Worm (Caenorhabditis elegans) whole organism, midembryonic: ENCODE results near the gene K09B3.1.

Experiments
- T22C8.4 ChIP-seq: fragments of 200-800 bp; sonication (Bioruptor generic); IDR thresholded peaks from 2 replicates; pipeline ENCODE4 v1.3.6; 2022; ENCODE audit warnings: missing genetic modification characterization, missing compliant biosample characterization
- cog-1 ChIP-seq: sonication (generic microtip); optimal IDR thresholded peaks from 2 replicates; lab custom pipeline; 2016; ENCODE audit warnings: missing genetic modification characterization, missing compliant biosample characterization
- flt-1 ChIP-seq: fragments of 200-800 bp; sonication (Bioruptor generic); IDR thresholded peaks from 2 replicates; pipeline ENCODE4 v1.3.6; 2022; ENCODE audit warnings: missing genetic modification characterization, missing compliant biosample characterization
- klf-2 ChIP-seq: fragments of 200-800 bp; sonication (Bioruptor generic); conservative IDR thresholded peaks from 2 replicates; pipeline ENCODE4 v1.3.6; 2022; ENCODE audit warnings: missing genetic modification reagents, missing genetic modification characterization, missing compliant biosample characterization
- med-1 ChIP-seq: sonication (generic microtip); optimal IDR thresholded peaks from 2 replicates; lab custom pipeline; 2017; ENCODE audit warnings: missing genetic modification characterization, mild to moderate bottlenecking, missing compliant biosample characterization, antibody characterized with exemption, missing genetic modification reagents; ENCODE audit not compliant: insufficient read depth
- ref-1 ChIP-seq: fragments of 200-800 bp; sonication (Bioruptor generic); conservative IDR thresholded peaks from 2 replicates; pipeline ENCODE4 v1.3.6; 2022; ENCODE audit warnings: missing genetic modification reagents, missing genetic modification characterization, missing compliant biosample characterization
- tab-1 ChIP-seq: fragments of 200-800 bp; sonication (Bioruptor generic); IDR thresholded peaks from 2 replicates; pipeline ENCODE4 v1.3.6; 2022; ENCODE audit warnings: missing genetic modification characterization, missing compliant biosample characterization
- ztf-23 ChIP-seq: fragments of 200-800 bp; sonication (Bioruptor generic); IDR thresholded peaks from 2 replicates; pipeline ENCODE4 v1.3.6; 2022; ENCODE audit warnings: missing genetic modification reagents, missing genetic modification characterization, missing compliant biosample characterization
- ztf-29 ChIP-seq: fragments of 200-800 bp; sonication (Bioruptor generic); IDR thresholded peaks from 2 replicates; pipeline ENCODE4 v1.3.6; 2022; ENCODE audit warnings: missing genetic modification reagents, missing genetic modification characterization, missing compliant biosample characterization

DNA sequence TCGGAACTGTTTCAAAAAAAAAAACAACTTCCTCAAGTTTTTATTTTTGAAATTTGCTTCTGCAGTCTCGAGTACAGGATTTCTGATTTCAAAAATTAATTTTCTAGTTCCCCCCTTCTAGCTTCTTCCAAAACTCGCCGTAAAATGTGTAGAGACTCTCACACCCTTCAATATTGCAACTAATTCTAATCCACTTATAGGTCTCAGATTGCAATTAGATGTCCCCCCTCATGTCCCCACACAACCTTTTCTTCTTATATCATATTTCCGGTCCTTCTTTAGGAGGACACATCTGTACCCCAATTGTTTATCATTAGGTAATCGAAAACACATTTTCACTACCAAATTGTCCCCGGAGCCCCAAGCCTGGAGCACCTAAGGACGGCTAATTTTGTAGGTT, 45.9 kb downstream of the K09B3.1 start:
- TF ChIP-seq ztf-29 (GFP tag; lab: Robert Waterston, UW) (no peak), klf-2 (no peak), med-1 (GFP tag; lab: Kevin White, UChicago) (no peak), ztf-23 (GFP tag; lab: Robert Waterston, UW) (no peak), ref-1 (GFP tag; lab: Robert Waterston, UW) (no peak), flt-1 (GFP tag; lab: Robert Waterston, UW) (no peak), T22C8.4 (GFP tag; lab: Robert Waterston, UW) (no peak), cog-1 (tag; lab: Kevin White, UChicago) (no peak), tab-1 (GFP tag; lab: Robert Waterston, UW) (no peak)
